Worm (Caenorhabditis elegans): ENCODE measurements around the gene nca-2.
A peak's percentile ranks its signal among the peaks of the same experiment; 100 is the strongest.

ce11 chrIII:4998956-4999425 lies 33.6 kb downstream of the nca-2 start, which contains the start of gene smcr-8:
- TF ChIP-seq nhr-12 (tag; optimal IDR thresholded peaks at IDR 0.05) (no peak), nhr-76 (tag; optimal IDR thresholded peaks at IDR 0.05) (no peak), skn-1 (tag; optimal IDR thresholded peaks at IDR 0.05) (no peak), elt-3 (tag; optimal IDR thresholded peaks at IDR 0.05) (no peak), snpc-4 (tag; optimal IDR thresholded peaks at IDR 0.05) (peak; percentile 2), ZK546.5 (tag; optimal IDR thresholded peaks at IDR 0.05) (no peak), ceh-9 (tag; optimal IDR thresholded peaks at IDR 0.05) (no peak), hmg-11 (tag; optimal IDR thresholded peaks at IDR 0.05) (no peak), nfya-1 (tag; optimal IDR thresholded peaks at IDR 0.05; ENCODE audit: insufficient read depth) (peak; percentile 5), zag-1 (tag; optimal IDR thresholded peaks at IDR 0.05) (no peak), ceh-16 (tag; optimal IDR thresholded peaks at IDR 0.05) (no peak)
